Worm (Caenorhabditis elegans) whole organism, early embryonic: Measurements from ENCODE around the gene pdtf-1.
A peak's percentile ranks its signal among the peaks of the same experiment; 100 is the strongest.

ENCODE experiments used
- B0310.2 ChIP-seq: sonication (generic microtip); optimal IDR thresholded peaks from 2 replicates; lab custom pipeline; 2016; ENCODE audit warnings: mild to moderate bottlenecking, missing genetic modification characterization, missing compliant biosample characterization
- F13C5.2 ChIP-seq: sonication (generic microtip); optimal IDR thresholded peaks from 2 replicates; lab custom pipeline; 2017; ENCODE audit warnings: mild to moderate bottlenecking, missing genetic modification characterization, inconsistent platforms, missing compliant biosample characterization
- aly-1 ChIP-seq: sonication (generic microtip); optimal IDR thresholded peaks from 2 replicates; lab custom pipeline; 2016; ENCODE audit warnings: missing genetic modification characterization, missing compliant biosample characterization
- ama-1 ChIP-seq: fragments of 150-350 bp; optimal IDR thresholded peaks from 2 replicates; lab custom pipeline; 2014
- ceh-13 ChIP-seq: fragments of 200-800 bp; sonication (Bioruptor generic); optimal IDR thresholded peaks from 2 replicates; lab custom pipeline; 2018; ENCODE audit warnings: mild to moderate bottlenecking, missing genetic modification characterization, missing compliant biosample characterization
- ceh-36 ChIP-seq: sonication (generic microtip); optimal IDR thresholded peaks from 2 replicates; lab custom pipeline; 2016; ENCODE audit warnings: missing genetic modification characterization, inconsistent platforms, missing compliant biosample characterization
- ets-7 ChIP-seq: sonication (generic microtip); optimal IDR thresholded peaks from 2 replicates; lab custom pipeline; 2016; ENCODE audit warnings: missing genotype, missing genetic modification characterization, missing compliant biosample characterization
- flt-1 ChIP-seq: fragments of 200-800 bp; sonication (Bioruptor generic); IDR thresholded peaks from 2 replicates; pipeline ENCODE4 v1.3.6; 2022; ENCODE audit warnings: missing genetic modification characterization, missing compliant biosample characterization
- hmbx-1 ChIP-seq: sonication (generic microtip); optimal IDR thresholded peaks from 2 replicates; lab custom pipeline; 2016; ENCODE audit warnings: mild to moderate bottlenecking, missing genetic modification characterization, missing compliant biosample characterization
- hmg-4 ChIP-seq: fragments of 200-800 bp; sonication (Bioruptor generic); optimal IDR thresholded peaks from 2 replicates; lab custom pipeline; 2018; ENCODE audit warnings: mild to moderate bottlenecking, missing genetic modification characterization, missing compliant biosample characterization
- hnd-1 ChIP-seq: sonication (generic microtip); optimal IDR thresholded peaks from 2 replicates; lab custom pipeline; 2016; ENCODE audit warnings: missing genetic modification characterization, missing compliant biosample characterization
- pes-1 ChIP-seq: fragments of 200-800 bp; sonication (Bioruptor generic); IDR thresholded peaks from 2 replicates; pipeline ENCODE4 v1.3.6; 2022; ENCODE audit warnings: missing genetic modification reagents, missing genetic modification characterization, missing compliant biosample characterization
- scrt-1 ChIP-seq: fragments of 200-800 bp; sonication (Bioruptor generic); IDR thresholded peaks from 2 replicates; pipeline ENCODE4 v1.3.6; 2022; ENCODE audit warnings: missing genetic modification characterization, missing compliant biosample characterization
- sea-1 ChIP-seq: fragments of 200-800 bp; sonication (Bioruptor generic); conservative IDR thresholded peaks from 2 replicates; pipeline ENCODE4 v1.3.6; 2022; ENCODE audit warnings: missing genetic modification characterization, missing compliant biosample characterization
- tbx-11 ChIP-seq: fragments of 200-800 bp; sonication (Bioruptor generic); IDR thresholded peaks from 2 replicates; pipeline ENCODE4 v1.3.6; 2022; ENCODE audit warnings: missing genetic modification characterization, missing compliant biosample characterization
- tbx-37 ChIP-seq: fragments of 200-800 bp; sonication (Bioruptor generic); conservative IDR thresholded peaks from 2 replicates; pipeline ENCODE4 v1.3.6; 2022; ENCODE audit warnings: missing genetic modification reagents, missing genetic modification characterization, missing compliant biosample characterization
- tra-4 ChIP-seq: sonication (generic microtip); optimal IDR thresholded peaks from 2 replicates; lab custom pipeline; 2017; ENCODE audit warnings: missing genetic modification characterization, missing compliant biosample characterization

pdtf-1 gene

ce11 chrIV:8426537-8426936 lies 6.3 kb upstream of the pdtf-1 start, which contains the start of the genes T26A8.3 and tmem-231:
T26A8.3 (minus strand) TSS chrIV:8426637.
tmem-231 (plus strand) TSS chrIV:8426785.
- TF ChIP-seq ama-1 (lab: Kevin White, UChicago) (no peak), tbx-11 (GFP tag; lab: Robert Waterston, UW) (no peak), tra-4 (no peak), pes-1 (GFP tag; lab: Robert Waterston, UW) (no peak), flt-1 (no peak), aly-1 (tag; lab: Kevin White, UChicago) (no peak), sea-1 (GFP tag; lab: Robert Waterston, UW) (no peak), F13C5.2 (no peak), tbx-37 (no peak), B0310.2 (no peak), ceh-36 (tag; lab: Kevin White, UChicago) (no peak), hnd-1 (tag; lab: Kevin White, UChicago) (no peak)

- TF ChIP-seq aly-1 (tag; lab: Kevin White, UChicago) (peak; percentile 59), hmbx-1 (tag; lab: Kevin White, UChicago) (no peak), ets-7 (tag; lab: Kevin White, UChicago) (peak; percentile 1), tbx-11 (GFP tag; lab: Robert Waterston, UW) (no peak), tra-4 (peak; percentile 16), pes-1 (GFP tag; lab: Robert Waterston, UW) (peak; percentile 59), ceh-13 (GFP tag; lab: Kevin White, UChicago) (no peak), ama-1 (lab: Kevin White, UChicago) (peak; percentile 92), B0310.2 (peak; percentile 28), hmg-4 (no peak), ceh-36 (tag; lab: Kevin White, UChicago) (peak; percentile 12), scrt-1 (GFP tag; lab: Robert Waterston, UW) (no peak), F13C5.2 (peak; percentile 59), flt-1 (peak; percentile 11; the same call in 1 of the 2 replicates), tbx-37 (no peak), hnd-1 (tag; lab: Kevin White, UChicago) (no peak), sea-1 (GFP tag; lab: Robert Waterston, UW) (peak; percentile 48; the same call in 1 of the 2 replicates)
Observed at ce11 chrIV:8428492-8428891, 4.3 kb upstream of the pdtf-1 start.

- TF ChIP-seq hmg-4, result no peak
- TF ChIP-seq ceh-13 (GFP tag; lab: Kevin White, UChicago), result no peak
- TF ChIP-seq ama-1 (lab: Kevin White, UChicago), result peak; percentile 51
- 0 out of 2 replicates have a peak, but pooled peaks have one; percentile 10 for TF ChIP-seq tbx-37
- 0 out of 2 replicates have a peak, but pooled peaks have one; percentile 35 for TF ChIP-seq flt-1
- peak; percentile 11 for TF ChIP-seq aly-1 (tag; lab: Kevin White, UChicago)
Observed at ce11 chrIV:8431567-8432458, 1.0 kb upstream of the pdtf-1 start.

ce11 chrIV:8446904-8447303 lies 14.1 kb downstream of the pdtf-1 start, which contains the start of gene T01B11.1:
T01B11.1 (plus strand) TSS chrIV:8447204.
- no peak for TF ChIP-seq hmg-4
- no peak for TF ChIP-seq aly-1 (tag; lab: Kevin White, UChicago)
- TF ChIP-seq flt-1, result no peak
- no peak for TF ChIP-seq tbx-37
- no peak for TF ChIP-seq sea-1 (GFP tag; lab: Robert Waterston, UW)
- TF ChIP-seq tra-4, result no peak
- no peak for TF ChIP-seq ama-1 (lab: Kevin White, UChicago)
- TF ChIP-seq hnd-1 (tag; lab: Kevin White, UChicago), result no peak
- no peak for TF ChIP-seq ceh-13 (GFP tag; lab: Kevin White, UChicago)
- no peak for TF ChIP-seq ets-7 (tag; lab: Kevin White, UChicago)
- no peak for TF ChIP-seq tbx-11 (GFP tag; lab: Robert Waterston, UW)
- no peak for TF ChIP-seq ceh-36 (tag; lab: Kevin White, UChicago)

ce11 chrIV:8449869-8450268 lies 17.0 kb downstream of the pdtf-1 start:
- no peak for TF ChIP-seq ama-1 (lab: Kevin White, UChicago)
- no peak for TF ChIP-seq hmbx-1 (tag; lab: Kevin White, UChicago)
- no peak for TF ChIP-seq tra-4
- TF ChIP-seq pes-1 (GFP tag; lab: Robert Waterston, UW), result no peak
- no peak for TF ChIP-seq ceh-13 (GFP tag; lab: Kevin White, UChicago)
- TF ChIP-seq tbx-37, result no peak
- TF ChIP-seq aly-1 (tag; lab: Kevin White, UChicago), result no peak
- TF ChIP-seq hmg-4, result no peak
- TF ChIP-seq flt-1, result no peak
- TF ChIP-seq scrt-1 (GFP tag; lab: Robert Waterston, UW), result no peak
- no peak for TF ChIP-seq B0310.2
- no peak for TF ChIP-seq tbx-11 (GFP tag; lab: Robert Waterston, UW)
- no peak for TF ChIP-seq hnd-1 (tag; lab: Kevin White, UChicago)
- TF ChIP-seq ets-7 (tag; lab: Kevin White, UChicago), result no peak
- no peak for TF ChIP-seq ceh-36 (tag; lab: Kevin White, UChicago)
- TF ChIP-seq F13C5.2, result no peak
- TF ChIP-seq sea-1 (GFP tag; lab: Robert Waterston, UW), result no peak

- no peak for TF ChIP-seq ets-7 (tag; lab: Kevin White, UChicago)
- TF ChIP-seq ceh-36 (tag; lab: Kevin White, UChicago), result no peak
- no peak for TF ChIP-seq tra-4
- TF ChIP-seq tbx-37, result no peak
- TF ChIP-seq sea-1 (GFP tag; lab: Robert Waterston, UW), result no peak
- no peak for TF ChIP-seq B0310.2
- TF ChIP-seq hmbx-1 (tag; lab: Kevin White, UChicago), result no peak
- TF ChIP-seq ama-1 (lab: Kevin White, UChicago), result no peak
- no peak for TF ChIP-seq ceh-13 (GFP tag; lab: Kevin White, UChicago)
- no peak for TF ChIP-seq scrt-1 (GFP tag; lab: Robert Waterston, UW)
- TF ChIP-seq tbx-11 (GFP tag; lab: Robert Waterston, UW), result no peak
- no peak for TF ChIP-seq hnd-1 (tag; lab: Kevin White, UChicago)
- TF ChIP-seq pes-1 (GFP tag; lab: Robert Waterston, UW), result no peak
- no peak for TF ChIP-seq hmg-4
- no peak for TF ChIP-seq aly-1 (tag; lab: Kevin White, UChicago)
- no peak for TF ChIP-seq F13C5.2
- no peak for TF ChIP-seq flt-1
Observed at ce11 chrIV:8450534-8450933, 17.7 kb downstream of the pdtf-1 start.
